Worm (Caenorhabditis elegans) whole organism, L3 larva: ENCODE data around the gene tab-1.
A peak's percentile ranks its signal among the peaks of the same experiment; 100 is the strongest.

Source experiments
- R02D3.7 ChIP-seq: fragments of 150-350 bp; optimal IDR thresholded peaks from 2 replicates; lab custom pipeline; 2014; ENCODE audit warnings: missing biosample characterization, missing genetic modification characterization
- ZK546.5 ChIP-seq: sonication (generic microtip); optimal IDR thresholded peaks from 2 replicates; lab custom pipeline; 2017; ENCODE audit warnings: missing biosample characterization, missing genetic modification characterization
- aly-2 ChIP-seq: fragments of 150-350 bp; optimal IDR thresholded peaks from 2 replicates; lab custom pipeline; 2014; ENCODE audit warnings: missing biosample characterization, missing genetic modification characterization
- ama-1 ChIP-seq: fragments of 150-350 bp; optimal IDR thresholded peaks from 2 replicates; lab custom pipeline; 2018
- ceh-28 ChIP-seq: fragments of 150-350 bp; optimal IDR thresholded peaks from 2 replicates; lab custom pipeline; 2014; ENCODE audit warnings: missing biosample characterization, missing genetic modification reagents, missing genetic modification characterization
- ceh-82 ChIP-seq: fragments of 150-350 bp; optimal IDR thresholded peaks from 2 replicates; lab custom pipeline; 2014; ENCODE audit warnings: missing biosample characterization, missing genetic modification characterization
- ceh-9 ChIP-seq: sonication (generic microtip); optimal IDR thresholded peaks from 2 replicates; lab custom pipeline; 2018; ENCODE audit warnings: missing biosample characterization, missing genetic modification characterization
- daf-12 ChIP-seq: fragments of 150-350 bp; optimal IDR thresholded peaks from 2 replicates; lab custom pipeline; 2014; ENCODE audit warnings: missing biosample characterization, missing genetic modification reagents, missing genetic modification characterization
- egl-27 ChIP-seq: sonication (generic microtip); optimal IDR thresholded peaks from 4 replicates; lab custom pipeline; 2017; ENCODE audit warnings: missing biosample characterization, missing genetic modification reagents, missing genetic modification characterization
- egl-5 ChIP-seq: fragments of 150-350 bp; optimal IDR thresholded peaks from 2 replicates; lab custom pipeline; 2017; ENCODE audit warnings: missing biosample characterization, missing genetic modification reagents, missing genetic modification characterization, inconsistent platforms
- elt-1 ChIP-seq: fragments of 150-350 bp; optimal IDR thresholded peaks from 2 replicates; lab custom pipeline; 2014; ENCODE audit warnings: missing biosample characterization, missing genetic modification characterization
- elt-2 ChIP-seq: sonication (generic microtip); optimal IDR thresholded peaks from 2 replicates; lab custom pipeline; 2016; ENCODE audit warnings: missing genetic modification reagents, mild to moderate bottlenecking, missing genetic modification characterization, missing compliant biosample characterization
- elt-3 ChIP-seq, 3 experiments: fragments of 150-350 bp in 1 of 3; sonication (generic microtip) in 2 of 3; optimal IDR thresholded peaks; 2 replicates in 2 of 3; 4 replicates in 1 of 3; lab custom pipeline; 2014 to 2017; ENCODE audit warnings: missing biosample characterization in 3 of 3, missing genetic modification characterization in 3 of 3
- fkh-2 ChIP-seq: fragments of 150-350 bp; optimal IDR thresholded peaks from 2 replicates; lab custom pipeline; 2014; ENCODE audit warnings: missing biosample characterization, missing genetic modification reagents, missing genetic modification characterization
- fos-1 ChIP-seq: fragments of 150-350 bp; optimal IDR thresholded peaks from 2 replicates; lab custom pipeline; 2014; ENCODE audit warnings: missing biosample characterization, missing genetic modification characterization
- hmg-11 ChIP-seq: sonication (generic microtip); optimal IDR thresholded peaks from 2 replicates; lab custom pipeline; 2016; ENCODE audit warnings: missing genetic modification characterization, missing compliant biosample characterization
- jun-1 ChIP-seq: fragments of 150-350 bp; optimal IDR thresholded peaks from 2 replicates; lab custom pipeline; 2014; ENCODE audit warnings: missing biosample characterization, missing genetic modification reagents, missing genetic modification characterization
- lin-15B ChIP-seq: fragments of 150-350 bp; optimal IDR thresholded peaks from 2 replicates; lab custom pipeline; 2014; ENCODE audit warnings: missing biosample characterization, missing genetic modification characterization
- lin-39 ChIP-seq: fragments of 150-350 bp; optimal IDR thresholded peaks from 2 replicates; lab custom pipeline; 2018; ENCODE audit warnings: missing biosample characterization, missing genetic modification reagents, missing genetic modification characterization
- lsy-12 ChIP-seq: sonication (generic microtip); optimal IDR thresholded peaks from 2 replicates; lab custom pipeline; 2016; ENCODE audit warnings: mild to moderate bottlenecking, missing genetic modification characterization, missing compliant biosample characterization
- mdl-1 ChIP-seq: fragments of 150-350 bp; optimal IDR thresholded peaks from 2 replicates; lab custom pipeline; 2014; ENCODE audit warnings: missing biosample characterization, missing genetic modification characterization
- mml-1 ChIP-seq: fragments of 150-350 bp; sonication (generic microtip); optimal IDR thresholded peaks from 3 replicates; lab custom pipeline; 2014; ENCODE audit warnings: missing biosample characterization, missing genetic modification characterization
- nfya-1 ChIP-seq: sonication (generic microtip); optimal IDR thresholded peaks from 2 replicates; lab custom pipeline; 2017; ENCODE audit warnings: missing genetic modification characterization, mild to moderate bottlenecking, missing compliant biosample characterization, antibody characterized with exemption, moderate library complexity; ENCODE audit not compliant: insufficient read depth
- nhr-11 ChIP-seq: fragments of 150-350 bp; optimal IDR thresholded peaks from 2 replicates; lab custom pipeline; 2014; ENCODE audit warnings: missing biosample characterization, missing genetic modification characterization
- nhr-12 ChIP-seq: fragments of 150-350 bp; optimal IDR thresholded peaks from 2 replicates; lab custom pipeline; 2014; ENCODE audit warnings: missing biosample characterization, missing genetic modification characterization
- nhr-23 ChIP-seq: fragments of 150-350 bp; optimal IDR thresholded peaks from 2 replicates; lab custom pipeline; 2014; ENCODE audit warnings: missing biosample characterization, missing genetic modification reagents, missing genetic modification characterization
- nhr-237 ChIP-seq: fragments of 150-350 bp; optimal IDR thresholded peaks from 2 replicates; lab custom pipeline; 2014; ENCODE audit warnings: missing biosample characterization, missing genetic modification characterization
- nhr-25 ChIP-seq: sonication (generic microtip); optimal IDR thresholded peaks from 2 replicates; lab custom pipeline; 2017; ENCODE audit warnings: missing biosample characterization, missing genetic modification characterization
- nhr-28 ChIP-seq: fragments of 150-350 bp; optimal IDR thresholded peaks from 2 replicates; lab custom pipeline; 2014; ENCODE audit warnings: missing biosample characterization, missing genetic modification characterization
- nhr-43 ChIP-seq: sonication (generic microtip); optimal IDR thresholded peaks from 2 replicates; lab custom pipeline; 2016; ENCODE audit warnings: mild to moderate bottlenecking, missing genetic modification characterization, missing compliant biosample characterization; ENCODE audit not compliant: poor library complexity, severe bottlenecking
- nhr-67 ChIP-seq: fragments of 150-350 bp; optimal IDR thresholded peaks from 2 replicates; lab custom pipeline; 2014; ENCODE audit warnings: missing biosample characterization, missing genetic modification characterization
- nhr-76 ChIP-seq: fragments of 150-350 bp; sonication (generic microtip); optimal IDR thresholded peaks from 5 replicates; lab custom pipeline; 2014; ENCODE audit warnings: missing biosample characterization, missing genetic modification characterization
- nhr-77 ChIP-seq: fragments of 150-350 bp; optimal IDR thresholded peaks from 2 replicates; lab custom pipeline; 2014; ENCODE audit warnings: missing biosample characterization, missing genetic modification characterization
- pha-4 ChIP-seq: fragments of 150-350 bp; optimal IDR thresholded peaks from 2 replicates; lab custom pipeline; 2014; ENCODE audit warnings: missing biosample characterization, missing genetic modification reagents, missing genetic modification characterization
- pqm-1 ChIP-seq: fragments of 150-350 bp; optimal IDR thresholded peaks from 2 replicates; lab custom pipeline; 2017; ENCODE audit warnings: missing biosample characterization, missing genetic modification characterization, inconsistent platforms
- skn-1 ChIP-seq: fragments of 150-350 bp; optimal IDR thresholded peaks from 2 replicates; lab custom pipeline; 2014; ENCODE audit warnings: missing biosample characterization, missing genetic modification characterization
- snpc-4 ChIP-seq: fragments of 150-350 bp; optimal IDR thresholded peaks from 2 replicates; lab custom pipeline; 2014; ENCODE audit warnings: missing biosample characterization, missing genetic modification characterization
- tbx-2 ChIP-seq: sonication (generic microtip); optimal IDR thresholded peaks from 2 replicates; lab custom pipeline; 2016; ENCODE audit warnings: mild to moderate bottlenecking, missing genetic modification characterization, missing compliant biosample characterization
- unc-39 ChIP-seq: sonication (generic microtip); optimal IDR thresholded peaks from 4 replicates; lab custom pipeline; 2017; ENCODE audit warnings: missing biosample characterization, missing genetic modification characterization
- unc-62 ChIP-seq: fragments of 150-350 bp; sonication (generic microtip); optimal IDR thresholded peaks from 4 replicates; lab custom pipeline; 2014; ENCODE audit warnings: missing biosample characterization, missing genetic modification reagents, missing genetic modification characterization
- zag-1 ChIP-seq: fragments of 150-350 bp; optimal IDR thresholded peaks from 2 replicates; lab custom pipeline; 2014; ENCODE audit warnings: missing biosample characterization, missing genetic modification characterization
- ztf-11 ChIP-seq: fragments of 150-350 bp; optimal IDR thresholded peaks from 2 replicates; lab custom pipeline; 2014; ENCODE audit warnings: missing biosample characterization, missing genetic modification characterization
- ztf-4 ChIP-seq: fragments of 150-350 bp; optimal IDR thresholded peaks from 2 replicates; lab custom pipeline; 2014; ENCODE audit warnings: missing biosample characterization, missing genetic modification characterization

The tab-1 gene

ce11 chrII:6841102-6841501 is 38.0 kb downstream of the tab-1 start:
- peak; percentile 28 for TF ChIP-seq elt-2
- peak; percentile 59 for TF ChIP-seq egl-27 (tag; lab: Kevin White, UChicago)
- peak; percentile 89 for TF ChIP-seq egl-5
- TF ChIP-seq unc-62: no peak
- TF ChIP-seq, all 47 proteins: peak for 3

DNA sequence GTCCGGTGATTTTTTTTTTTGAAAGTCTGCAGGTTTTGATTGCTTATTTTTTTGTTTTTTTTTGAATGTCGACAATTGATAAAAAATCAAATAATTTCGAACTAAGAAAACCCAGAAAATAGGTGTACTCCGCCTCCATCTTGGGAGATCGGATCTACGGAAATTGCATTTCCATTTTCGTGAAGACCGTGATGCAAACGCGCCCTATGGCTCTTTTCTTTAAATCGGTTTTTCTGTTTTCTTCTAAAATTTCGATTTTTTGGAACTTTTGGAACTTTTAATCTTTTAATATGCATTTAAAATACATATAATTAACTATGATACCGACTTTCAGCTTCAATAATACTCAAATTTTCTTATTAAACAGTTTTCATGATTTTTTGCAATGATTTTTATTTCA is 38.9 kb downstream of the tab-1 start:
- TF ChIP-seq fos-1 (tag; lab: Kevin White, UChicago): no peak
- no peak for TF ChIP-seq mml-1 (tag; lab: Kevin White, UChicago)
- TF ChIP-seq hmg-11 (tag; lab: Kevin White, UChicago): no peak
- no peak for TF ChIP-seq ceh-28 (tag; lab: Kevin White, UChicago)
- no peak for TF ChIP-seq ztf-11 (tag; lab: Kevin White, UChicago)
- no peak for TF ChIP-seq R02D3.7 (tag; lab: Kevin White, UChicago)
- no peak for TF ChIP-seq nhr-12 (tag; lab: Kevin White, UChicago)
- TF ChIP-seq zag-1 (tag; lab: Kevin White, UChicago): no peak
- TF ChIP-seq nfya-1 (tag; lab: Kevin White, UChicago): no peak
- no peak for TF ChIP-seq lsy-12 (tag; lab: Kevin White, UChicago)
- TF ChIP-seq nhr-67 (tag; lab: Kevin White, UChicago): no peak
- TF ChIP-seq pha-4 (tag; lab: Kevin White, UChicago): no peak
- TF ChIP-seq elt-1 (tag; lab: Kevin White, UChicago): no peak
- TF ChIP-seq ceh-9 (tag; lab: Kevin White, UChicago): no peak
- TF ChIP-seq unc-39 (tag; lab: Kevin White, UChicago): no peak
- no peak for TF ChIP-seq elt-2
- no peak for TF ChIP-seq egl-5
- no peak for TF ChIP-seq ztf-4

DNA sequence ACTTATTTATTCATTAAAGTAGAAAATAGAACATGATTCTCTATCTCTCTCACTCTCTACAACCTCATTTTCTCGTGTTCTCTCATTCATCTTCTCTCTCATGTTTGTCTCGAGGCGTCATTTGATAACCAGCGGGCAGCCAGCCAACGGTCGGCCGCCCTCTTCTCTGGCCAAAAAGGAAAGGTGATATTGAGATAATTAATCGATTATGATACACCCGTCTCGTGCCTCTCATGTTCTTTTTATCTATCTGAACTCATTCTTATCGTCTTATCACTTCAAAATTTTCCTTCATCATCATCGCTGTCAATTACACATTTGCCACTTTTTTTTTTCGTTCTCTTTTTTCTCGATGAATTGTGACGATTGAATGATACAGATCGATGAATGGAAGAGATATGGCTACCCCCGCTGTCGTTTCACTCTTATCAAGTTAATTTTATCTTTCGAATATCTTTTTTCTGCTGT is 39.6 kb downstream of the tab-1 start:
- TF ChIP-seq nhr-25 (tag; lab: Kevin White, UChicago): peak; percentile 80
- no peak for TF ChIP-seq ceh-82 (tag; lab: Kevin White, UChicago)
- TF ChIP-seq snpc-4 (tag; lab: Kevin White, UChicago): peak; percentile 84
- no peak for TF ChIP-seq ZK546.5 (tag; lab: Kevin White, UChicago)
- TF ChIP-seq nhr-237: no peak
- no peak for TF ChIP-seq nhr-12 (tag; lab: Kevin White, UChicago)
- peak; percentile 56 for TF ChIP-seq mdl-1 (tag; lab: Kevin White, UChicago)
- no peak for TF ChIP-seq nhr-28 (tag; lab: Kevin White, UChicago)
- TF ChIP-seq jun-1: peak; percentile 87
- TF ChIP-seq tbx-2 (tag; lab: Kevin White, UChicago): peak; percentile 83
- TF ChIP-seq nhr-76: peak; percentile 44
- TF ChIP-seq nfya-1 (tag; lab: Kevin White, UChicago): peak; percentile 85
- peak; percentile 73 for TF ChIP-seq skn-1 (tag; lab: Kevin White, UChicago)
- peak; percentile 93 for TF ChIP-seq pha-4 (tag; lab: Kevin White, UChicago)
- peak; percentile 83 for TF ChIP-seq elt-1 (tag; lab: Kevin White, UChicago)
- no peak for TF ChIP-seq aly-2 (tag; lab: Kevin White, UChicago)
- peak; percentile 73 for TF ChIP-seq unc-62
- TF ChIP-seq ceh-28 (tag; lab: Kevin White, UChicago): peak; percentile 90
- no peak for TF ChIP-seq ztf-11 (tag; lab: Kevin White, UChicago)
- no peak for TF ChIP-seq lin-15B (tag; lab: Kevin White, UChicago)
- TF ChIP-seq fos-1 (tag; lab: Kevin White, UChicago): peak; percentile 36
- TF ChIP-seq ztf-4: no peak
- TF ChIP-seq elt-2: peak; percentile 100
- TF ChIP-seq nhr-11: no peak
- TF ChIP-seq ama-1 (lab: Kevin White, UChicago): peak; percentile 31
- TF ChIP-seq fkh-2: no peak
- TF ChIP-seq unc-39 (tag; lab: Kevin White, UChicago): no peak
- no peak for TF ChIP-seq ceh-9 (tag; lab: Kevin White, UChicago)
- TF ChIP-seq elt-3 (tag; optimal IDR thresholded peaks at IDR 0.05; lab: Kevin White, UChicago): peak; percentile 73 to 97 (median 76)
- peak; percentile 99 for TF ChIP-seq egl-27 (tag; lab: Kevin White, UChicago)
- TF ChIP-seq nhr-43: peak; percentile 95
- TF ChIP-seq lsy-12 (tag; lab: Kevin White, UChicago): peak; percentile 73
- TF ChIP-seq R02D3.7 (tag; lab: Kevin White, UChicago): peak; percentile 54
- TF ChIP-seq nhr-77 (tag; lab: Kevin White, UChicago): no peak
- TF ChIP-seq hmg-11 (tag; lab: Kevin White, UChicago): peak; percentile 37
- TF ChIP-seq daf-12 (tag; lab: Kevin White, UChicago): no peak
- TF ChIP-seq lin-39 (tag; lab: Kevin White, UChicago): peak; percentile 49
- TF ChIP-seq nhr-67 (tag; lab: Kevin White, UChicago): no peak
- peak; percentile 95 for TF ChIP-seq pqm-1
- peak; percentile 94 for TF ChIP-seq nhr-23 (tag; lab: Kevin White, UChicago)
- no peak for TF ChIP-seq egl-5
